Worm (Caenorhabditis elegans) whole organism, L4 larva: ENCODE data around the gene F14D2.19.

Source experiments
- Y105C5A.15 ChIP-seq: fragments of 200-800 bp; sonication (Bioruptor generic); IDR thresholded peaks from 2 replicates; pipeline ENCODE4 v1.3.6; 2022; ENCODE audit warnings: missing genetic modification characterization, missing compliant biosample characterization
- Y75B8A.6 ChIP-seq: fragments of 200-800 bp; sonication (Bioruptor generic); IDR thresholded peaks from 2 replicates; pipeline ENCODE4 v1.3.6; 2022; ENCODE audit warnings: missing genetic modification reagents, missing genetic modification characterization, missing compliant biosample characterization
- ZK337.2 ChIP-seq: fragments of 200-800 bp; sonication (Bioruptor generic); IDR thresholded peaks from 2 replicates; pipeline ENCODE4 v1.3.6; 2022; ENCODE audit warnings: missing genetic modification reagents, missing genetic modification characterization, missing compliant biosample characterization
- aly-2 ChIP-seq: sonication (generic microtip); optimal IDR thresholded peaks from 2 replicates; lab custom pipeline; 2018; ENCODE audit warnings: missing biosample characterization, missing genetic modification characterization
- daf-12 ChIP-seq: fragments of 150-350 bp; optimal IDR thresholded peaks from 2 replicates; lab custom pipeline; 2014; ENCODE audit warnings: missing biosample characterization, missing genetic modification reagents, missing genetic modification characterization
- lin-1 ChIP-seq: fragments of 200-800 bp; sonication (Bioruptor generic); IDR thresholded peaks from 2 replicates; pipeline ENCODE4 v1.3.6; 2022; ENCODE audit warnings: missing genetic modification reagents, missing genetic modification characterization, missing compliant biosample characterization
- lin-13 ChIP-seq: fragments of 150-350 bp; optimal IDR thresholded peaks from 2 replicates; lab custom pipeline; 2014; ENCODE audit warnings: missing biosample characterization, missing genetic modification reagents, missing genetic modification characterization
- nhr-25 ChIP-seq: sonication (generic microtip); optimal IDR thresholded peaks from 2 replicates; lab custom pipeline; 2017; ENCODE audit warnings: missing genetic modification characterization, mild to moderate bottlenecking, missing compliant biosample characterization, antibody characterized with exemption, moderate library complexity, borderline replicate concordance; ENCODE audit not compliant: insufficient read depth
- sdz-12 ChIP-seq: fragments of 200-800 bp; sonication (Bioruptor generic); optimal IDR thresholded peaks from 2 replicates; lab custom pipeline; 2018; ENCODE audit warnings: mild to moderate bottlenecking, missing genetic modification characterization, missing compliant biosample characterization
- set-16 ChIP-seq: fragments of 200-800 bp; sonication (Bioruptor generic); IDR thresholded peaks from 2 replicates; pipeline ENCODE4 v1.3.6; 2022; ENCODE audit warnings: missing genetic modification reagents, missing genetic modification characterization, missing compliant biosample characterization
- unc-62 ChIP-seq, 3 experiments: fragments of 150-350 bp in 1 of 3; sonication (generic microtip); optimal IDR thresholded peaks in 2 of 3; peaks in 1 of 3; 1 replicate in 1 of 3; 2 replicates in 2 of 3; lab custom pipeline; 2014 to 2017; ENCODE audit warnings: missing biosample characterization in 3 of 3, missing genetic modification characterization in 3 of 3, missing genetic modification reagents in 3 of 3, missing genotype in 1 of 3

- TF ChIP-seq lin-13 (no peak), sdz-12 (GFP tag; lab: Kevin White, UChicago) (no peak), aly-2 (tag; lab: Kevin White, UChicago) (no peak), set-16 (GFP tag; lab: Robert Waterston, UW) (no peak), nhr-25 (tag; lab: Kevin White, UChicago) (no peak), daf-12 (no peak), lin-1 (GFP tag; lab: Robert Waterston, UW) (no peak), ZK337.2 (GFP tag; lab: Robert Waterston, UW) (no peak), unc-62 (GFP tag; optimal IDR thresholded peaks at IDR 0.05 in 1 of 2; lab: Kevin White, UChicago) (no peak), unc-62 (tag; optimal IDR thresholded peaks at IDR 0.05; lab: Kevin White, UChicago) (no peak), Y75B8A.6 (GFP tag; lab: Robert Waterston, UW) (no peak), Y105C5A.15 (GFP tag; lab: Robert Waterston, UW) (no peak)
These were observed 9.8 kb downstream of the F14D2.19 start, which contains the start of gene Y46D2A.3 for ce11 chrII:3327104-3327503.
